Fruit fly (Drosophila melanogaster): ENCODE measurements around the gene CG6923.

- TF ChIP-seq pad (GFP tag; optimal IDR thresholded peaks at IDR 0.05) (no peak), CG5204 (GFP tag; optimal IDR thresholded peaks at IDR 0.05) (no peak), Mnt (GFP tag; optimal IDR thresholded peaks at IDR 0.05) (peak; percentile 20), toe (GFP tag; optimal IDR thresholded peaks at IDR 0.05) (no peak), Clk (GFP tag; optimal IDR thresholded peaks at IDR 0.05) (no peak), cnc (optimal IDR thresholded peaks at IDR 0.05) (no peak), CG12768 (GFP tag; optimal IDR thresholded peaks at IDR 0.05) (no peak), CG33017 (tag; optimal IDR thresholded peaks at IDR 0.05) (no peak), Hr96 (GFP tag; optimal IDR thresholded peaks at IDR 0.05) (no peak), CG1620 (GFP tag; optimal IDR thresholded peaks at IDR 0.05) (no peak), cic (GFP tag; optimal IDR thresholded peaks at IDR 0.05) (no peak), CG14711 (tag; optimal IDR thresholded peaks at IDR 0.05) (no peak)
Measured at dm6 chr3R:11772181-11772827, 22.5 kb upstream of the CG6923 start.
